Fruit fly (Drosophila melanogaster) whole organism, prepupa: ENCODE data around the gene CG11317.

Experiments
- CG11294 ChIP-seq: fragments of 200-800 bp; sonication (Bioruptor generic); IDR thresholded peaks from 2 replicates; pipeline ENCODE4 v1.3.6; 2022; ENCODE audit warnings: missing biosample characterization, missing genetic modification characterization
- CG11762 ChIP-seq: fragments of 200-800 bp; sonication (Bioruptor generic); optimal IDR thresholded peaks from 3 replicates; lab custom pipeline; 2016; ENCODE audit warnings: missing biosample characterization, missing genetic modification characterization; ENCODE audit not compliant: insufficient read depth
- CG11902 ChIP-seq: fragments of 200-800 bp; sonication (Bioruptor generic); optimal IDR thresholded peaks from 3 replicates; lab custom pipeline; 2016; ENCODE audit warnings: missing biosample characterization, missing genetic modification characterization
- CG15336 ChIP-seq: fragments of 200-800 bp; sonication (Bioruptor generic); IDR thresholded peaks from 2 replicates; pipeline ENCODE4 v1.3.6; 2022; ENCODE audit warnings: missing biosample characterization, missing genetic modification characterization
- CG16779 ChIP-seq: fragments of 200-800 bp; sonication (Bioruptor generic); optimal IDR thresholded peaks from 3 replicates; lab custom pipeline; 2017; ENCODE audit warnings: missing biosample characterization, mild to moderate bottlenecking, missing genetic modification characterization
- CG31627 ChIP-seq: fragments of 200-800 bp; sonication (Bioruptor generic); optimal IDR thresholded peaks from 3 replicates; lab custom pipeline; 2016; ENCODE audit warnings: missing biosample characterization, missing genetic modification characterization
- CG3919 ChIP-seq: fragments of 200-800 bp; sonication (Bioruptor generic); optimal IDR thresholded peaks from 3 replicates; lab custom pipeline; 2016; ENCODE audit warnings: missing biosample characterization, missing genetic modification characterization
- CG6792 ChIP-seq: fragments of 200-800 bp; sonication (Bioruptor generic); optimal IDR thresholded peaks from 3 replicates; lab custom pipeline; 2016; ENCODE audit warnings: missing biosample characterization, missing genetic modification characterization
- CG6854 ChIP-seq: fragments of 200-800 bp; sonication (Bioruptor generic); optimal IDR thresholded peaks from 2 replicates; lab custom pipeline; 2017; ENCODE audit warnings: missing biosample characterization, mild to moderate bottlenecking, missing genetic modification characterization
- CG7368 ChIP-seq: fragments of 200-800 bp; sonication (Bioruptor generic); optimal IDR thresholded peaks from 3 replicates; lab custom pipeline; 2016; ENCODE audit warnings: missing biosample characterization, missing genetic modification characterization
- CG8319 ChIP-seq: fragments of 200-800 bp; sonication (Bioruptor generic); optimal IDR thresholded peaks from 3 replicates; lab custom pipeline; 2016; ENCODE audit warnings: missing biosample characterization, missing genetic modification characterization
- Eip75B ChIP-seq: fragments of 200-800 bp; sonication (Bioruptor generic); optimal IDR thresholded peaks from 3 replicates; lab custom pipeline; 2016; ENCODE audit warnings: missing biosample characterization, missing genetic modification characterization
- Eip78C ChIP-seq: fragments of 200-800 bp; sonication (Bioruptor generic); peaks from one replicate; lab custom pipeline; 2016; ENCODE audit warnings: missing biosample characterization, missing genetic modification characterization
- Eip93F ChIP-seq: fragments of 200-800 bp; sonication (Bioruptor generic); optimal IDR thresholded peaks from 2 replicates; lab custom pipeline; 2016; ENCODE audit warnings: missing biosample characterization, mild to moderate bottlenecking, missing genetic modification characterization
- Ets21C ChIP-seq: fragments of 200-800 bp; sonication (Bioruptor generic); optimal IDR thresholded peaks from 3 replicates; lab custom pipeline; 2016; ENCODE audit warnings: missing biosample characterization, missing genetic modification characterization
- Ets96B ChIP-seq: fragments of 200-800 bp; optimal IDR thresholded peaks from 2 replicates; lab custom pipeline; 2019; ENCODE audit warnings: missing biosample characterization, mild to moderate bottlenecking, missing genetic modification characterization, moderate library complexity
- Gug ChIP-seq: fragments of 200-800 bp; sonication (Bioruptor generic); IDR thresholded peaks from 2 replicates; pipeline ENCODE4 v1.3.6; 2022; ENCODE audit warnings: missing biosample characterization, missing genetic modification characterization
- Hr38 ChIP-seq: sonication (Bioruptor generic); optimal IDR thresholded peaks from 2 replicates; lab custom pipeline; 2016; ENCODE audit warnings: missing biosample characterization, missing genetic modification characterization
- Hr39 ChIP-seq: fragments of 200-800 bp; sonication (Bioruptor generic); optimal IDR thresholded peaks from 2 replicates; lab custom pipeline; 2016; ENCODE audit warnings: missing biosample characterization, missing genetic modification characterization
- Hr4 ChIP-seq: fragments of 200-800 bp; sonication (Bioruptor generic); optimal IDR thresholded peaks from 3 replicates; lab custom pipeline; 2016; ENCODE audit warnings: missing biosample characterization, missing genetic modification characterization
- Lpt ChIP-seq: fragments of 200-800 bp; sonication (Bioruptor generic); optimal IDR thresholded peaks from 3 replicates; lab custom pipeline; 2016; ENCODE audit warnings: missing biosample characterization, missing genetic modification characterization
- OdsH ChIP-seq: fragments of 200-800 bp; sonication (Bioruptor generic); optimal IDR thresholded peaks from 3 replicates; lab custom pipeline; 2016; ENCODE audit warnings: missing biosample characterization, missing genetic modification characterization
- Sox14 ChIP-seq: fragments of 200-800 bp; sonication (Bioruptor generic); optimal IDR thresholded peaks from 3 replicates; lab custom pipeline; 2016; ENCODE audit warnings: missing biosample characterization, missing genetic modification characterization
- achi ChIP-seq: fragments of 200-800 bp; sonication (Bioruptor generic); optimal IDR thresholded peaks from 3 replicates; lab custom pipeline; 2016; ENCODE audit warnings: missing biosample characterization, missing genetic modification characterization
- cyc ChIP-seq: fragments of 200-800 bp; sonication (Bioruptor generic); optimal IDR thresholded peaks from 3 replicates; lab custom pipeline; 2016; ENCODE audit warnings: missing biosample characterization, missing genetic modification characterization
- eg ChIP-seq: fragments of 200-800 bp; sonication (Bioruptor generic); IDR thresholded peaks from 3 replicates; pipeline ENCODE4 v1.3.6; 2022; ENCODE audit warnings: missing biosample characterization, missing genetic modification characterization
- esn ChIP-seq: fragments of 200-800 bp; sonication (Bioruptor generic); optimal IDR thresholded peaks from 2 replicates; lab custom pipeline; 2016; ENCODE audit warnings: missing biosample characterization, mild to moderate bottlenecking, missing genetic modification characterization, moderate library complexity
- fd59A ChIP-seq: fragments of 200-800 bp; sonication (Bioruptor generic); optimal IDR thresholded peaks from 2 replicates; lab custom pipeline; 2017; ENCODE audit warnings: missing biosample characterization, mild to moderate bottlenecking, missing genetic modification characterization, missing genetic modification reagents
- fd85E ChIP-seq: fragments of 200-800 bp; sonication (Bioruptor generic); optimal IDR thresholded peaks from 3 replicates; lab custom pipeline; 2016; ENCODE audit warnings: missing biosample characterization, missing genetic modification characterization
- fkh ChIP-seq: fragments of 200-800 bp; sonication (Bioruptor generic); optimal IDR thresholded peaks from 3 replicates; lab custom pipeline; 2017; ENCODE audit warnings: missing biosample characterization, mild to moderate bottlenecking, missing genetic modification characterization, moderate library complexity
- lz ChIP-seq: fragments of 200-800 bp; sonication (Bioruptor generic); optimal IDR thresholded peaks from 3 replicates; lab custom pipeline; 2016; ENCODE audit warnings: missing biosample characterization, missing genetic modification characterization
- net ChIP-seq: fragments of 200-800 bp; sonication (Bioruptor generic); optimal IDR thresholded peaks from 3 replicates; lab custom pipeline; 2016; ENCODE audit warnings: missing biosample characterization, missing genetic modification characterization
- pdm3 ChIP-seq: fragments of 200-800 bp; sonication (Bioruptor generic); optimal IDR thresholded peaks from 3 replicates; lab custom pipeline; 2016; ENCODE audit warnings: missing biosample characterization, missing genetic modification characterization
- salr ChIP-seq, 2 experiments: fragments of 200-800 bp; sonication (Bioruptor generic); optimal IDR thresholded peaks; 3 replicates each; lab custom pipeline; 2016 to 2018; ENCODE audit warnings: missing biosample characterization in 2 of 2, missing genetic modification characterization in 2 of 2, mild to moderate bottlenecking in 1 of 2
- topi ChIP-seq: fragments of 200-800 bp; sonication (Bioruptor generic); optimal IDR thresholded peaks from 3 replicates; lab custom pipeline; 2016; ENCODE audit warnings: missing biosample characterization, missing genetic modification characterization
- vri ChIP-seq: fragments of 200-800 bp; sonication (Bioruptor generic); optimal IDR thresholded peaks from 3 replicates; lab custom pipeline; 2016; ENCODE audit warnings: missing biosample characterization, mild to moderate bottlenecking, missing genetic modification characterization

CG11317 gene

dm6 chr3R:31059036-31059806 lies 37.9 kb downstream of the CG11317 start (continued):
- peak; percentile 77 for TF ChIP-seq Hr4 (GFP tag; lab: Kevin White, UChicago)
- peak; percentile 91 for TF ChIP-seq CG3919 (GFP tag; lab: Kevin White, UChicago)
- peak; percentile 90 for TF ChIP-seq Ets96B (tag; lab: Kevin White, UChicago)
- peak; percentile 63 for TF ChIP-seq fd85E
- TF ChIP-seq fd59A (GFP tag; lab: Kevin White, UChicago): peak; percentile 49
- TF ChIP-seq vri: peak; percentile 68
- TF ChIP-seq Lpt (GFP tag; lab: Kevin White, UChicago): peak; percentile 77
- peak; percentile 80 for TF ChIP-seq pdm3 (GFP tag; lab: Kevin White, UChicago)
- no peak for TF ChIP-seq Hr38 (GFP tag; lab: Kevin White, UChicago)
- TF ChIP-seq Gug: peak; percentile 69
- peak; percentile 80 for TF ChIP-seq Hr39 (GFP tag; lab: Kevin White, UChicago)
- TF ChIP-seq lz (GFP tag; lab: Kevin White, UChicago): peak; percentile 85
- TF ChIP-seq CG11294 (GFP tag; lab: Robert Waterston, UW): peak; percentile 20; the same call in 1 of the 2 replicates
- TF ChIP-seq CG11762 (GFP tag; lab: Kevin White, UChicago): peak; percentile 84
- peak; percentile 83 for TF ChIP-seq CG8319 (GFP tag; lab: Kevin White, UChicago)
- peak; percentile 89 for TF ChIP-seq achi
- TF ChIP-seq net (GFP tag; lab: Kevin White, UChicago): peak; percentile 84
- TF ChIP-seq CG31627 (GFP tag; lab: Kevin White, UChicago): peak; percentile 85
- peak; percentile 85 for TF ChIP-seq CG7368

- no peak for TF ChIP-seq Ets21C (GFP tag; lab: Kevin White, UChicago)
- peak; percentile 56 for TF ChIP-seq Eip78C (GFP tag; lab: Kevin White, UChicago)
- TF ChIP-seq CG31627 (GFP tag; lab: Kevin White, UChicago): peak; percentile 9
- TF ChIP-seq CG15336 (GFP tag; lab: Robert Waterston, UW): no peak
- TF ChIP-seq eg (GFP tag; lab: Robert Waterston, UW): no peak
- TF ChIP-seq esn (GFP tag; lab: Kevin White, UChicago): no peak
- no peak for TF ChIP-seq topi (GFP tag; lab: Kevin White, UChicago)
- TF ChIP-seq, all 60 proteins: peak for 2
Observed at dm6 chr3R:31053784-31054221, 43.3 kb downstream of the CG11317 start, which contains the start of gene Chchd3. Chchd3 (minus strand) TSS chr3R:31053915.

dm6 chr3R:31048629-31049028 lies 48.5 kb downstream of the CG11317 start, which contains the start of gene Alp4:
Alp4 (plus strand) TSS chr3R:31048929.
- TF ChIP-seq CG16779 (tag; lab: Kevin White, UChicago) (no peak), CG6854 (GFP tag; lab: Kevin White, UChicago) (no peak), net (GFP tag; lab: Kevin White, UChicago) (no peak), Hr4 (GFP tag; lab: Kevin White, UChicago) (no peak), achi (no peak), topi (GFP tag; lab: Kevin White, UChicago) (no peak), Sox14 (GFP tag; lab: Kevin White, UChicago) (no peak), CG11902 (GFP tag; lab: Kevin White, UChicago) (no peak), vri (no peak), cyc (GFP tag; lab: Kevin White, UChicago) (no peak), Lpt (GFP tag; lab: Kevin White, UChicago) (no peak), CG3919 (GFP tag; lab: Kevin White, UChicago) (no peak), CG6792 (GFP tag; lab: Kevin White, UChicago) (no peak), CG11762 (GFP tag; lab: Kevin White, UChicago) (no peak), salr (GFP tag; optimal IDR thresholded peaks at IDR 0.05; lab: Kevin White, UChicago) (no peak), OdsH (GFP tag; lab: Kevin White, UChicago) (no peak)

- TF ChIP-seq CG11902 (GFP tag; lab: Kevin White, UChicago) (no peak), Hr4 (GFP tag; lab: Kevin White, UChicago) (no peak), vri (no peak), Hr38 (GFP tag; lab: Kevin White, UChicago) (no peak), CG16779 (tag; lab: Kevin White, UChicago) (no peak), CG31627 (GFP tag; lab: Kevin White, UChicago) (no peak), fd85E (no peak), Ets21C (GFP tag; lab: Kevin White, UChicago) (no peak), CG3919 (GFP tag; lab: Kevin White, UChicago) (no peak), Eip75B (GFP tag; lab: Kevin White, UChicago) (no peak), CG6854 (GFP tag; lab: Kevin White, UChicago) (no peak), fkh (GFP tag; lab: Kevin White, UChicago) (no peak), net (GFP tag; lab: Kevin White, UChicago) (no peak), Eip93F (no peak)
- TF ChIP-seq, all 60 proteins: peak for 0
Observed at dm6 chr3R:31045005-31045404, 52.1 kb downstream of the CG11317 start, which contains the start of gene CG33920. CG33920 (minus strand) TSS chr3R:31045105.
